Fruit fly (Drosophila melanogaster) whole organism, embryonic: ENCODE measurements around the gene CG8476.

Experiments
- Asciz ChIP-seq: fragments of 200-800 bp; sonication (Bioruptor generic); optimal IDR thresholded peaks from 2 replicates; lab custom pipeline; 2017; ENCODE audit warnings: missing biosample characterization, mild to moderate bottlenecking, missing genetic modification characterization, missing genetic modification reagents
- CG10267 ChIP-seq: fragments of 200-800 bp; sonication (Bioruptor generic); optimal IDR thresholded peaks from 2 replicates; lab custom pipeline; 2018; ENCODE audit warnings: missing biosample characterization, mild to moderate bottlenecking, missing genetic modification characterization, moderate library complexity
- CG10366 ChIP-seq: fragments of 200-800 bp; sonication (Bioruptor generic); IDR thresholded peaks from 2 replicates; pipeline ENCODE4 v1.3.6; 2022; ENCODE audit warnings: missing biosample characterization, missing genetic modification characterization
- CG11247 ChIP-seq: fragments of 200-800 bp; sonication (Bioruptor generic); IDR thresholded peaks from 2 replicates; pipeline ENCODE4 v1.3.6; 2022; ENCODE audit warnings: missing biosample characterization, missing genetic modification characterization
- CG12391 ChIP-seq: fragments of 200-800 bp; sonication (Bioruptor generic); optimal IDR thresholded peaks from 3 replicates; lab custom pipeline; 2018; ENCODE audit warnings: missing biosample characterization, mild to moderate bottlenecking, missing genetic modification characterization, moderate library complexity
- CG1602 ChIP-seq: fragments of 200-800 bp; sonication (Bioruptor generic); optimal IDR thresholded peaks from 3 replicates; lab custom pipeline; 2016; ENCODE audit warnings: missing biosample characterization, missing genetic modification characterization
- CG1603 ChIP-seq: fragments of 200-800 bp; sonication (Bioruptor generic); optimal IDR thresholded peaks from 2 replicates; lab custom pipeline; 2019; ENCODE audit warnings: missing biosample characterization, mild to moderate bottlenecking, missing genetic modification characterization, moderate library complexity
- CG17385 ChIP-seq: fragments of 200-800 bp; sonication (Bioruptor generic); optimal IDR thresholded peaks from 3 replicates; lab custom pipeline; 2018; ENCODE audit warnings: missing biosample characterization, mild to moderate bottlenecking, missing genetic modification characterization
- CG2678 ChIP-seq: fragments of 200-800 bp; sonication (Bioruptor generic); optimal IDR thresholded peaks from 3 replicates; lab custom pipeline; 2019; ENCODE audit warnings: missing biosample characterization, mild to moderate bottlenecking, missing genetic modification characterization, moderate library complexity
- CG31224 ChIP-seq: fragments of 200-800 bp; sonication (Bioruptor generic); IDR thresholded peaks from 2 replicates; pipeline ENCODE4 v1.3.6; 2022; ENCODE audit warnings: missing biosample characterization, missing genetic modification characterization
- CG42726 ChIP-seq: fragments of 200-800 bp; sonication (Bioruptor generic); IDR thresholded peaks from 2 replicates; pipeline ENCODE4 v1.3.6; 2022; ENCODE audit warnings: missing biosample characterization, missing genetic modification characterization; ENCODE audit not compliant: partially characterized antibody
- CG4854 ChIP-seq: fragments of 200-800 bp; sonication (Bioruptor generic); optimal IDR thresholded peaks from 2 replicates; lab custom pipeline; 2016; ENCODE audit warnings: missing biosample characterization, missing genetic modification characterization, inconsistent platforms
- CG6175 ChIP-seq: fragments of 200-800 bp; sonication (Bioruptor generic); IDR thresholded peaks from 3 replicates; pipeline ENCODE4 v1.3.6; 2022; ENCODE audit warnings: missing biosample characterization, missing genetic modification characterization
- CG7556 ChIP-seq: fragments of 200-800 bp; sonication (Bioruptor generic); optimal IDR thresholded peaks from 2 replicates; lab custom pipeline; 2017; ENCODE audit warnings: missing biosample characterization, mild to moderate bottlenecking, missing genetic modification characterization
- CG8478 ChIP-seq: fragments of >200 bp; optimal IDR thresholded peaks from 2 replicates; lab custom pipeline; 2018
- CG9932 ChIP-seq: fragments of 200-800 bp; sonication (Bioruptor generic); IDR thresholded peaks from 2 replicates; pipeline ENCODE4 v1.3.6; 2022; ENCODE audit warnings: missing biosample characterization, missing genetic modification characterization
- Chrac-16 ChIP-seq: fragments of 200-800 bp; sonication (Bioruptor generic); optimal IDR thresholded peaks from 3 replicates; lab custom pipeline; 2016; ENCODE audit warnings: missing biosample characterization, missing genetic modification characterization
- CrebB ChIP-seq: fragments of 200-800 bp; sonication (Bioruptor generic); optimal IDR thresholded peaks from 3 replicates; lab custom pipeline; 2018; ENCODE audit warnings: missing biosample characterization, mild to moderate bottlenecking, missing genetic modification characterization
- Dip2 ChIP-seq: fragments of 200-800 bp; sonication (Bioruptor generic); IDR thresholded peaks from 2 replicates; pipeline ENCODE4 v1.3.6; 2022; ENCODE audit warnings: missing biosample characterization, missing genetic modification characterization
- ERR ChIP-seq: fragments of 200-800 bp; sonication (Bioruptor generic); optimal IDR thresholded peaks from 2 replicates; lab custom pipeline; 2016; ENCODE audit warnings: missing biosample characterization, missing genetic modification characterization
- MTF-1 ChIP-seq: fragments of 200-800 bp; sonication (Bioruptor generic); optimal IDR thresholded peaks from 2 replicates; lab custom pipeline; 2018; ENCODE audit warnings: missing biosample characterization, mild to moderate bottlenecking, missing genetic modification characterization, borderline replicate concordance
- Med ChIP-seq: fragments of 200-800 bp; sonication (Bioruptor generic); peaks from one replicate; lab custom pipeline; 2016; ENCODE audit warnings: missing biosample characterization, missing genetic modification characterization, mild to moderate bottlenecking, inconsistent platforms, moderate library complexity
- NFAT ChIP-seq: fragments of 200-800 bp; sonication (Bioruptor generic); IDR thresholded peaks from 2 replicates; pipeline ENCODE4 v1.3.6; 2022; ENCODE audit warnings: missing biosample characterization, missing genetic modification characterization
- Rfx ChIP-seq: fragments of 200-800 bp; sonication (Bioruptor generic); IDR thresholded peaks from 2 replicates; pipeline ENCODE4 v1.3.6; 2022; ENCODE audit warnings: missing biosample characterization, missing genetic modification characterization
- Spps ChIP-seq: fragments of 200-800 bp; sonication (Bioruptor generic); optimal IDR thresholded peaks from 2 replicates; lab custom pipeline; 2018; ENCODE audit warnings: missing biosample characterization, mild to moderate bottlenecking, missing genetic modification characterization
- Vsx1 ChIP-seq: fragments of 200-800 bp; sonication (Bioruptor generic); optimal IDR thresholded peaks from 2 replicates; lab custom pipeline; 2017; ENCODE audit warnings: missing biosample characterization, mild to moderate bottlenecking, missing genetic modification characterization, missing genetic modification reagents
- YL-1 ChIP-seq: fragments of 200-800 bp; sonication (Bioruptor generic); optimal IDR thresholded peaks from 3 replicates; lab custom pipeline; 2017; ENCODE audit warnings: missing biosample characterization, mild to moderate bottlenecking, missing genetic modification characterization
- ara ChIP-seq: fragments of 200-800 bp; sonication (Bioruptor generic); IDR thresholded peaks from 2 replicates; pipeline ENCODE4 v1.3.6; 2022; ENCODE audit warnings: missing biosample characterization, missing genetic modification characterization
- bcd ChIP-seq: fragments of 200-800 bp; sonication (Bioruptor generic); optimal IDR thresholded peaks from 2 replicates; lab custom pipeline; 2017; ENCODE audit warnings: missing biosample characterization, mild to moderate bottlenecking, missing genetic modification characterization
- emc ChIP-seq: fragments of 200-800 bp; sonication (Bioruptor generic); optimal IDR thresholded peaks from 2 replicates; lab custom pipeline; 2016; ENCODE audit warnings: missing biosample characterization, missing genetic modification characterization
- esg ChIP-seq: fragments of 200-800 bp; sonication (Bioruptor generic); conservative IDR thresholded peaks from 2 replicates; pipeline ENCODE4 v1.3.6; 2022; ENCODE audit warnings: missing biosample characterization, missing genetic modification characterization
- eyg ChIP-seq: fragments of 200-800 bp; sonication (Bioruptor generic); optimal IDR thresholded peaks from 3 replicates; lab custom pipeline; 2016; ENCODE audit warnings: missing biosample characterization, missing genetic modification characterization
- grn ChIP-seq: fragments of 200-800 bp; sonication (Bioruptor generic); optimal IDR thresholded peaks from 3 replicates; lab custom pipeline; 2017; ENCODE audit warnings: missing biosample characterization, missing genetic modification characterization
- gro ChIP-seq: fragments of 200-800 bp; sonication (Bioruptor generic); optimal IDR thresholded peaks from 2 replicates; lab custom pipeline; 2016; ENCODE audit warnings: missing biosample characterization, missing genetic modification characterization
- lab ChIP-seq: fragments of 200-800 bp; sonication (Bioruptor generic); optimal IDR thresholded peaks from 3 replicates; lab custom pipeline; 2017; ENCODE audit warnings: missing biosample characterization, missing genetic modification characterization, mild to moderate bottlenecking, moderate library complexity, missing genetic modification reagents
- lilli ChIP-seq: fragments of 200-800 bp; sonication (Bioruptor generic); optimal IDR thresholded peaks from 3 replicates; lab custom pipeline; 2016; ENCODE audit warnings: missing biosample characterization, missing genetic modification characterization
- lola ChIP-seq, 3 experiments: fragments of >200 bp in 2 of 3; fragments of 200-800 bp in 1 of 3; sonication (Bioruptor generic) in 1 of 3; optimal IDR thresholded peaks; 2 replicates each; lab custom pipeline; 2017 to 2019; ENCODE audit warnings: missing biosample characterization in 3 of 3, missing genetic modification characterization in 3 of 3, mild to moderate bottlenecking in 1 of 3, moderate library complexity in 1 of 3
- lov ChIP-seq, 2 experiments: fragments of 200-800 bp in 1 of 2; fragments of >200 bp in 1 of 2; sonication (Bioruptor generic) in 1 of 2; IDR thresholded peaks in 1 of 2; optimal IDR thresholded peaks in 1 of 2; 2 replicates in 1 of 2; 3 replicates in 1 of 2; pipeline versions ENCODE4 v1.3.6 to Lab custom; 2017 to 2022; ENCODE audit warnings: missing biosample characterization in 1 of 2, missing genetic modification characterization in 1 of 2
- nmo ChIP-seq: fragments of 200-800 bp; sonication (Bioruptor generic); optimal IDR thresholded peaks from 2 replicates; lab custom pipeline; 2018; ENCODE audit warnings: missing biosample characterization, mild to moderate bottlenecking, missing genetic modification characterization, moderate library complexity
- prd ChIP-seq, 3 experiments: fragments of >200 bp in 2 of 3; fragments of 200-800 bp in 1 of 3; sonication (Bioruptor generic) in 1 of 3; optimal IDR thresholded peaks in 2 of 3; IDR thresholded peaks in 1 of 3; 2 replicates in 2 of 3; 3 replicates in 1 of 3; pipeline versions ENCODE4 v1.3.6 to Lab custom; 2017 to 2022; ENCODE audit warnings: missing biosample characterization in 1 of 3, missing genetic modification characterization in 1 of 3
- pros ChIP-seq: fragments of 200-800 bp; sonication (Bioruptor generic); optimal IDR thresholded peaks from 3 replicates; lab custom pipeline; 2019; ENCODE audit warnings: missing biosample characterization, mild to moderate bottlenecking, missing genetic modification characterization, moderate library complexity
- scrt ChIP-seq: fragments of 200-800 bp; sonication (Bioruptor generic); optimal IDR thresholded peaks from 2 replicates; lab custom pipeline; 2018; ENCODE audit warnings: missing biosample characterization, mild to moderate bottlenecking, missing genetic modification characterization, moderate library complexity
- seq ChIP-seq: fragments of 200-800 bp; sonication (Bioruptor generic); IDR thresholded peaks from 2 replicates; pipeline ENCODE4 v1.3.6; 2022; ENCODE audit warnings: missing biosample characterization, missing genetic modification characterization
- slbo ChIP-seq: fragments of 200-800 bp; sonication (Bioruptor generic); IDR thresholded peaks from 2 replicates; pipeline ENCODE4 v1.3.6; 2022; ENCODE audit warnings: missing biosample characterization, missing genetic modification characterization
- slp2 ChIP-seq: fragments of 200-800 bp; sonication (Bioruptor generic); optimal IDR thresholded peaks from 2 replicates; lab custom pipeline; 2016; ENCODE audit warnings: missing biosample characterization, missing genetic modification characterization
- sug ChIP-seq: fragments of 200-800 bp; optimal IDR thresholded peaks from 2 replicates; lab custom pipeline; 2019; ENCODE audit warnings: missing biosample characterization, mild to moderate bottlenecking, missing genetic modification characterization, moderate library complexity
- trem ChIP-seq: fragments of 200-800 bp; optimal IDR thresholded peaks from 3 replicates; lab custom pipeline; 2019; ENCODE audit warnings: missing biosample characterization, mild to moderate bottlenecking, missing genetic modification characterization, moderate library complexity
- vvl ChIP-seq: fragments of 200-800 bp; sonication (Bioruptor generic); IDR thresholded peaks from 2 replicates; pipeline ENCODE4 v1.3.6; 2022; ENCODE audit warnings: missing biosample characterization, missing genetic modification characterization

Gene CG8476

DNA sequence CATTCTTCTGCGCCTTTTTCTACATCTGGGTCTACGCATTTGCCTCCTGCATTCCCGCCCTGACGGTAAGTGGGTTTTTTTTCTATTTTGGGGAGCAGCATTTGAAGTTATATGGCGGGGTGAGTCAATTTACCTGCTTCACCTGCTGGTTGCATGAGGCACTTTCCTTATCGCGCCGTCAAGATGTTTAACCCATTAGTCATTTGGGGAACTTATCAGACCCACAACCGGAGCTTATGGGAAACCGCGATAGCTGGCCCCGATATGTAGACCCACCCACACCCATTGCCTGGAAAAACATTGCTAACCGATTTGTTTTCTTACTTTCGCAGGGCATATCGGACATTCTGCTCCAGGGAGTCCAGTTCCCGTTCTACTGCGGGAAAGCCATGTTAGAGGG lies 41.3 kb upstream of the CG8476 start:
- TF ChIP-seq Chrac-16 (GFP tag; lab: Kevin White, UChicago) (no peak), CG6175 (GFP tag; lab: Robert Waterston, UW) (peak; percentile 59; the same call in 1 of the 3 replicates), CG10267 (tag; lab: Kevin White, UChicago) (no peak), lov (optimal IDR thresholded peaks at IDR 0.05; lab: Kevin White, UChicago) (no peak), lov (GFP tag; IDR thresholded peaks at IDR 0.05; lab: Robert Waterston, UW) (0 out of 3 replicates have a peak, but pooled peaks have one; percentile 21), ara (GFP tag; lab: Robert Waterston, UW) (no peak), grn (peak; percentile 72), CG9932 (GFP tag; lab: Robert Waterston, UW) (0 out of 2 replicates have a peak, but pooled peaks have one; percentile 18), Med (GFP tag; lab: Kevin White, UChicago) (peak; percentile 1), CG2678 (tag; lab: Kevin White, UChicago) (no peak), NFAT (GFP tag; lab: Robert Waterston, UW) (peak; percentile 27; the same call in 1 of the 2 replicates), pros (GFP tag; lab: Kevin White, UChicago) (peak; percentile 25), CG11247 (GFP tag; lab: Robert Waterston, UW) (0 out of 2 replicates have a peak, but pooled peaks have one; percentile 22), lab (peak; percentile 50), eyg (GFP tag; lab: Kevin White, UChicago) (no peak), sug (tag; lab: Kevin White, UChicago) (peak; percentile 25)

DNA sequence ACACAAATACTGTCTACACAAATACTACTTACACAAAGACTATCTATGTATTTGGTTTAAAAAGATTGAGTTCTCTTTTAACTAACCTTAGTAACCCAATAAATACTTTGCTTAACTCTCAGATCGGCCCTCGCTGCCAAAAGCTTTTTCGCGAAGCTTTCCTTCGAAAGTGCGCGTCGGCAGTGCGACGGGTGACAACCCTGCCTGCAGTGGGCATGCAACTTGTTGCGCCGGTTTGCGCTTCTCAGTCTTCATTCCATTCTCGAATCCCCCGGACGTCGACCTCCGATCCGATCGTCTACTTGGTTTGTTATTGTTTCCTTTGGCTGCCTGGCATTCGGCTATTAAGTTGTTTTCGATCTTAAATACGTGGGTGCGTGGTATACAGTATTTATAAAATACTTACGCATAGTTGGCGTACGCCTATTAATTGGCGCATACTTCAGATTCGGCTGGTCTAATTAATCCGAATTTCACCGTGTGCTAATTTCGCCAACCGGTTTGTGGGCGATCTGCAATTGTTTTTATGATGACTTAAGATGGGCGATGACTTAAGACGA lies 39.8 kb upstream of the CG8476 start, which contains the start of gene CG11686:
Gene CG11686, plus strand, starts transcription at position 243 of the 560 bp plus-strand sequence.
- TF ChIP-seq seq (GFP tag; lab: Robert Waterston, UW) = 0 out of 2 replicates have a peak, but pooled peaks have one; percentile 8
- no peak for TF ChIP-seq CG8478 (lab: Kevin White, UChicago)
- TF ChIP-seq emc (GFP tag; lab: Kevin White, UChicago) = no peak
- TF ChIP-seq prd (optimal IDR thresholded peaks at IDR 0.05; lab: Kevin White, UChicago) = no peak
- 0 out of 3 replicates have a peak, but pooled peaks have one; percentile 13 for TF ChIP-seq prd (GFP tag; IDR thresholded peaks at IDR 0.05; lab: Robert Waterston, UW)
- TF ChIP-seq CrebB (tag; lab: Kevin White, UChicago) = no peak
- peak; percentile 35; the same call in 1 of the 2 replicates for TF ChIP-seq slbo (GFP tag; lab: Robert Waterston, UW)
- 0 out of 2 replicates have a peak, but pooled peaks have one; percentile 48 for TF ChIP-seq CG42726 (GFP tag; lab: Robert Waterston, UW)
- peak; percentile 97 for TF ChIP-seq scrt (GFP tag; lab: Kevin White, UChicago)
- no peak for TF ChIP-seq CG1602 (GFP tag; lab: Kevin White, UChicago)
- peak; percentile 17 for TF ChIP-seq MTF-1 (GFP tag; lab: Kevin White, UChicago)
- TF ChIP-seq bcd (GFP tag; lab: Kevin White, UChicago) = no peak
- TF ChIP-seq CG10366 (GFP tag; lab: Robert Waterston, UW) = 0 out of 2 replicates have a peak, but pooled peaks have one; percentile 7
- 0 out of 2 replicates have a peak, but pooled peaks have one; percentile 41 for TF ChIP-seq vvl (GFP tag; lab: Robert Waterston, UW)
- TF ChIP-seq ERR (GFP tag; lab: Kevin White, UChicago) = no peak
- no peak for TF ChIP-seq YL-1
- no peak for TF ChIP-seq trem (tag; lab: Kevin White, UChicago)
- TF ChIP-seq CG12391 (tag; lab: Kevin White, UChicago) = peak; percentile 21
- TF ChIP-seq gro (GFP tag; lab: Kevin White, UChicago) = no peak
- peak; percentile 15 for TF ChIP-seq slp2
- no peak for TF ChIP-seq CG31224 (GFP tag; lab: Robert Waterston, UW)
- peak; percentile 18 for TF ChIP-seq CG1603 (tag; lab: Kevin White, UChicago)
- TF ChIP-seq Vsx1 (GFP tag; lab: Kevin White, UChicago) = no peak
- TF ChIP-seq nmo (GFP tag; lab: Kevin White, UChicago) = no peak
- no peak for TF ChIP-seq esg (GFP tag; lab: Robert Waterston, UW)
- TF ChIP-seq CG17385 (GFP tag; lab: Kevin White, UChicago) = peak; percentile 3
- TF ChIP-seq CG4854 (GFP tag; lab: Kevin White, UChicago) = no peak
- no peak for TF ChIP-seq CG7556 (GFP tag; lab: Kevin White, UChicago)
- peak; percentile 6 for TF ChIP-seq lilli
- TF ChIP-seq Spps = no peak
- no peak for TF ChIP-seq Dip2 (GFP tag; lab: Robert Waterston, UW)
- no peak for TF ChIP-seq lola (GFP tag; optimal IDR thresholded peaks at IDR 0.05; lab: Kevin White, UChicago)
- 0 out of 2 replicates have a peak, but pooled peaks have one; percentile 6 for TF ChIP-seq Rfx (GFP tag; lab: Robert Waterston, UW)
- no peak for TF ChIP-seq Asciz (GFP tag; lab: Kevin White, UChicago)
